Fruit fly (Drosophila melanogaster) S2 (cell line): ENCODE measurements around the gene RpL32.

ENCODE experiments used
- CG8478 ChIP-seq: fragments of >200 bp; optimal IDR thresholded peaks from 2 replicates; lab custom pipeline; 2018
- CTCF ChIP-seq, 2 experiments: fragments of >200 bp; optimal IDR thresholded peaks; 2 replicates each; lab custom pipeline; 2018

dm6 chr3R:30090261-30091006 lies 44.5 kb upstream of the RpL32 start:
- TF ChIP-seq CTCF (optimal IDR thresholded peaks at IDR 0.05; lab: Kevin White, UChicago) (no peak), CG8478 (lab: Kevin White, UChicago) (no peak)
